Worm (Caenorhabditis elegans): Measurements from ENCODE around the gene T12B5.15.

The T12B5.15 gene

ce11 chrIII:981960-982359 lies 27.5 kb upstream of the T12B5.15 start:
- TF ChIP-seq tbx-37 (GFP tag; conservative IDR thresholded peaks at IDR 0.05) (no peak), ama-1 (optimal IDR thresholded peaks at IDR 0.05) (no peak), pes-1 (GFP tag; IDR thresholded peaks at IDR 0.05) (no peak), hnd-1 (tag; optimal IDR thresholded peaks at IDR 0.05) (no peak), F13C5.2 (tag; optimal IDR thresholded peaks at IDR 0.05) (no peak), ets-7 (tag; optimal IDR thresholded peaks at IDR 0.05) (no peak), flt-1 (GFP tag; IDR thresholded peaks at IDR 0.05) (no peak), ceh-13 (GFP tag; optimal IDR thresholded peaks at IDR 0.05) (no peak), scrt-1 (GFP tag; IDR thresholded peaks at IDR 0.05) (no peak), hmbx-1 (tag; optimal IDR thresholded peaks at IDR 0.05) (no peak), tra-4 (tag; optimal IDR thresholded peaks at IDR 0.05) (no peak)

- no peak for TF ChIP-seq hnd-1 (tag; optimal IDR thresholded peaks at IDR 0.05)
- TF ChIP-seq tbx-11 (GFP tag; IDR thresholded peaks at IDR 0.05): no peak
- TF ChIP-seq flt-1 (GFP tag; IDR thresholded peaks at IDR 0.05): no peak
- no peak for TF ChIP-seq hmg-4 (GFP tag; optimal IDR thresholded peaks at IDR 0.05)
- no peak for TF ChIP-seq ama-1 (optimal IDR thresholded peaks at IDR 0.05)
- TF ChIP-seq tbx-37 (GFP tag; conservative IDR thresholded peaks at IDR 0.05): no peak
- no peak for TF ChIP-seq ceh-13 (GFP tag; optimal IDR thresholded peaks at IDR 0.05)
- no peak for TF ChIP-seq ceh-36 (tag; optimal IDR thresholded peaks at IDR 0.05)
- no peak for TF ChIP-seq scrt-1 (GFP tag; IDR thresholded peaks at IDR 0.05)
- no peak for TF ChIP-seq aly-1 (tag; optimal IDR thresholded peaks at IDR 0.05)
- TF ChIP-seq ets-7 (tag; optimal IDR thresholded peaks at IDR 0.05): no peak
- TF ChIP-seq sea-1 (GFP tag; conservative IDR thresholded peaks at IDR 0.05): no peak
- no peak; the same call in 1 of the 2 replicates for TF ChIP-seq pes-1 (GFP tag; IDR thresholded peaks at IDR 0.05)
- no peak for TF ChIP-seq F13C5.2 (tag; optimal IDR thresholded peaks at IDR 0.05)
- TF ChIP-seq B0310.2 (tag; optimal IDR thresholded peaks at IDR 0.05): no peak
- TF ChIP-seq hmbx-1 (tag; optimal IDR thresholded peaks at IDR 0.05): no peak
- TF ChIP-seq tra-4 (tag; optimal IDR thresholded peaks at IDR 0.05): no peak
These were observed 24.4 kb upstream of the T12B5.15 start for ce11 chrIII:978889-979288.

- TF ChIP-seq hnd-1 (tag; optimal IDR thresholded peaks at IDR 0.05): no peak
These were observed 16.5 kb upstream of the T12B5.15 start for ce11 chrIII:970928-971327.

- TF ChIP-seq ceh-13 (GFP tag; optimal IDR thresholded peaks at IDR 0.05) (no peak), aly-1 (tag; optimal IDR thresholded peaks at IDR 0.05) (no peak), hmg-4 (GFP tag; optimal IDR thresholded peaks at IDR 0.05) (no peak), scrt-1 (GFP tag; IDR thresholded peaks at IDR 0.05) (no peak), tbx-11 (GFP tag; IDR thresholded peaks at IDR 0.05) (no peak), sea-1 (GFP tag; conservative IDR thresholded peaks at IDR 0.05) (no peak), F13C5.2 (tag; optimal IDR thresholded peaks at IDR 0.05) (no peak)
These were observed 11.8 kb upstream of the T12B5.15 start for ce11 chrIII:966259-966658.

ce11 chrIII:964637-965036 lies 10.2 kb upstream of the T12B5.15 start:
- TF ChIP-seq tra-4 (tag; optimal IDR thresholded peaks at IDR 0.05) (no peak), ama-1 (optimal IDR thresholded peaks at IDR 0.05) (no peak), ets-7 (tag; optimal IDR thresholded peaks at IDR 0.05) (no peak), ceh-36 (tag; optimal IDR thresholded peaks at IDR 0.05) (no peak), scrt-1 (GFP tag; IDR thresholded peaks at IDR 0.05) (no peak), hmg-4 (GFP tag; optimal IDR thresholded peaks at IDR 0.05) (no peak), tbx-11 (GFP tag; IDR thresholded peaks at IDR 0.05) (no peak), F13C5.2 (tag; optimal IDR thresholded peaks at IDR 0.05) (no peak), pes-1 (GFP tag; IDR thresholded peaks at IDR 0.05) (no peak), B0310.2 (tag; optimal IDR thresholded peaks at IDR 0.05) (no peak), ceh-13 (GFP tag; optimal IDR thresholded peaks at IDR 0.05) (no peak), hnd-1 (tag; optimal IDR thresholded peaks at IDR 0.05) (no peak), flt-1 (GFP tag; IDR thresholded peaks at IDR 0.05) (no peak), tbx-37 (GFP tag; conservative IDR thresholded peaks at IDR 0.05) (no peak), aly-1 (tag; optimal IDR thresholded peaks at IDR 0.05) (no peak), hmbx-1 (tag; optimal IDR thresholded peaks at IDR 0.05) (no peak), sea-1 (GFP tag; conservative IDR thresholded peaks at IDR 0.05) (no peak)

ce11 chrIII:961948-962347 lies 7.5 kb upstream of the T12B5.15 start, which contains the start of gene fbxa-51:
Gene fbxa-51, plus strand, starts transcription at chrIII:962269.
- TF ChIP-seq sea-1 (GFP tag; conservative IDR thresholded peaks at IDR 0.05): no peak
- TF ChIP-seq aly-1 (tag; optimal IDR thresholded peaks at IDR 0.05): no peak
- TF ChIP-seq ama-1 (optimal IDR thresholded peaks at IDR 0.05): no peak
- no peak for TF ChIP-seq hmg-4 (GFP tag; optimal IDR thresholded peaks at IDR 0.05)
- no peak for TF ChIP-seq flt-1 (GFP tag; IDR thresholded peaks at IDR 0.05)
- TF ChIP-seq scrt-1 (GFP tag; IDR thresholded peaks at IDR 0.05): no peak
- no peak for TF ChIP-seq tbx-37 (GFP tag; conservative IDR thresholded peaks at IDR 0.05)
- TF ChIP-seq tbx-11 (GFP tag; IDR thresholded peaks at IDR 0.05): no peak
- TF ChIP-seq hnd-1 (tag; optimal IDR thresholded peaks at IDR 0.05): no peak
- TF ChIP-seq pes-1 (GFP tag; IDR thresholded peaks at IDR 0.05): no peak
- TF ChIP-seq hmbx-1 (tag; optimal IDR thresholded peaks at IDR 0.05): no peak
- TF ChIP-seq tra-4 (tag; optimal IDR thresholded peaks at IDR 0.05): no peak
- no peak for TF ChIP-seq F13C5.2 (tag; optimal IDR thresholded peaks at IDR 0.05)
- no peak for TF ChIP-seq ets-7 (tag; optimal IDR thresholded peaks at IDR 0.05)
- TF ChIP-seq B0310.2 (tag; optimal IDR thresholded peaks at IDR 0.05): no peak

ce11 chrIII:955981-956380 lies 1.5 kb upstream of the T12B5.15 start, which contains the start of gene fbxa-54:
Gene fbxa-54, plus strand, starts transcription at chrIII:956334.
- TF ChIP-seq ama-1 (optimal IDR thresholded peaks at IDR 0.05) (no peak), flt-1 (GFP tag; IDR thresholded peaks at IDR 0.05) (no peak), ceh-13 (GFP tag; optimal IDR thresholded peaks at IDR 0.05) (no peak), tbx-37 (GFP tag; conservative IDR thresholded peaks at IDR 0.05) (no peak), pes-1 (GFP tag; IDR thresholded peaks at IDR 0.05) (no peak), hnd-1 (tag; optimal IDR thresholded peaks at IDR 0.05) (no peak), scrt-1 (GFP tag; IDR thresholded peaks at IDR 0.05) (no peak), tra-4 (tag; optimal IDR thresholded peaks at IDR 0.05) (no peak), hmg-4 (GFP tag; optimal IDR thresholded peaks at IDR 0.05) (no peak), F13C5.2 (tag; optimal IDR thresholded peaks at IDR 0.05) (no peak), tbx-11 (GFP tag; IDR thresholded peaks at IDR 0.05) (no peak), ceh-36 (tag; optimal IDR thresholded peaks at IDR 0.05) (no peak)

ce11 chrIII:952184-952583 lies 2.3 kb downstream of the T12B5.15 start, which contains the start of gene fbxa-10:
Gene fbxa-10, plus strand, starts transcription at chrIII:952390.
- no peak for TF ChIP-seq ceh-36 (tag; optimal IDR thresholded peaks at IDR 0.05)
- TF ChIP-seq hnd-1 (tag; optimal IDR thresholded peaks at IDR 0.05): no peak

Measured in whole organism, early embryonic.